Worm (Caenorhabditis elegans) whole organism, L4 larva: ENCODE results near the gene pes-23.

Experiments
- ama-1 ChIP-seq: fragments of 150-350 bp; optimal IDR thresholded peaks from 2 replicates; lab custom pipeline; 2014; ENCODE audit warnings: inconsistent platforms, mixed read lengths
- dpl-1 ChIP-seq: fragments of 150-350 bp; optimal IDR thresholded peaks from 2 replicates; lab custom pipeline; 2014; ENCODE audit warnings: missing biosample characterization, missing genetic modification reagents, missing genetic modification characterization
- hif-1 ChIP-seq, 2 experiments: sonication (generic microtip); optimal IDR thresholded peaks; 2 replicates each; lab custom pipeline; 2016 to 2017; ENCODE audit warnings: missing compliant biosample characterization in 2 of 2, missing genetic modification characterization in 2 of 2, missing genetic modification reagents in 2 of 2, missing genotype in 2 of 2, mild to moderate bottlenecking in 1 of 2
- lin-1 ChIP-seq: fragments of 200-800 bp; sonication (Bioruptor generic); IDR thresholded peaks from 2 replicates; pipeline ENCODE4 v1.3.6; 2022; ENCODE audit warnings: missing genetic modification reagents, missing genetic modification characterization, missing compliant biosample characterization
- nhr-28 ChIP-seq: fragments of 150-350 bp; optimal IDR thresholded peaks from 2 replicates; lab custom pipeline; 2014; ENCODE audit warnings: missing biosample characterization, missing genetic modification characterization
- spr-1 ChIP-seq: sonication (generic microtip); optimal IDR thresholded peaks from 2 replicates; lab custom pipeline; 2016; ENCODE audit warnings: mild to moderate bottlenecking, missing genetic modification characterization, missing compliant biosample characterization
- unc-130 ChIP-seq: sonication (generic microtip); optimal IDR thresholded peaks from 2 replicates; lab custom pipeline; 2016; ENCODE audit warnings: missing genetic modification reagents, missing genetic modification characterization, missing compliant biosample characterization
- unc-39 ChIP-seq: sonication (generic microtip); optimal IDR thresholded peaks from 2 replicates; lab custom pipeline; 2017; ENCODE audit warnings: missing biosample characterization, missing genetic modification characterization
- unc-62 ChIP-seq, 3 experiments: fragments of 150-350 bp in 1 of 3; sonication (generic microtip); optimal IDR thresholded peaks in 2 of 3; peaks in 1 of 3; 1 replicate in 1 of 3; 2 replicates in 2 of 3; lab custom pipeline; 2014 to 2017; ENCODE audit warnings: missing biosample characterization in 3 of 3, missing genetic modification characterization in 3 of 3, missing genetic modification reagents in 3 of 3, missing genotype in 1 of 3

- TF ChIP-seq ama-1, result no peak
- TF ChIP-seq unc-39 (tag; lab: Kevin White, UChicago), result no peak
- no peak for TF ChIP-seq nhr-28 (tag; lab: Kevin White, UChicago)
- TF ChIP-seq hif-1 (tag; optimal IDR thresholded peaks at IDR 0.05; lab: Kevin White, UChicago), result no peak
- no peak for TF ChIP-seq spr-1 (tag; lab: Kevin White, UChicago)
- TF ChIP-seq lin-1 (GFP tag; lab: Robert Waterston, UW), result no peak
- TF ChIP-seq unc-130, result no peak
- no peak for TF ChIP-seq unc-62 (GFP tag; optimal IDR thresholded peaks at IDR 0.05 in 1 of 2; lab: Kevin White, UChicago)
- TF ChIP-seq unc-62 (tag; optimal IDR thresholded peaks at IDR 0.05; lab: Kevin White, UChicago), result no peak
- TF ChIP-seq dpl-1 (GFP tag; lab: Kevin White, UChicago), result no peak
These were observed 52.2 kb downstream of the pes-23 start for ce11 chrX:6953339-6953738.
